Worm (Caenorhabditis elegans) whole organism, dauer: ENCODE results near the gene aco-1.

Source experiments
- unc-62 ChIP-seq: sonication (generic microtip); optimal IDR thresholded peaks from 2 replicates; lab custom pipeline; 2017; ENCODE audit warnings: missing biosample characterization, missing genetic modification reagents, missing genetic modification characterization

The aco-1 gene

DNA sequence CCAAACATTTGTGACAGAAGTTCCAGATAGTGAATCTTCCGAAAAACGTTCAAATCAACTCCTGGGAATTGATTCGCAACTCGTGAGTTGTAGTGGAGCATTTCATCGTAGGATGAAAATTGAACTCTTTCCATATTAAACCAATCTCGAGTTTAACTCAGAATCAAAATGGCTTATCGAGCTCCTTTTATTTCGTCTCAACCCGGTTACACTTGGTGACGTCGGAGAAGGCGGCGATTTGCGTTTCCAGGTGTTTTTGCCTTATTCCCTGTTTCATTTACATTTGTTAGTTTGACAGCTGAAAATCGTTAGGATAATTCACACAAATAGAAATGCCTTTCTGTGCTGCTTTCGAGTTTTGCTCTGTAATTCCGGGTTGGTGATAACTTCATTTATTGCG, 35.8 kb downstream of the aco-1 start, which contains the start of gene F42E11.3:
F42E11.3 (minus strand) TSS at position 101 of the 400 bp plus-strand sequence.
- no peak for TF ChIP-seq unc-62 (GFP tag; lab: Kevin White, UChicago)

DNA sequence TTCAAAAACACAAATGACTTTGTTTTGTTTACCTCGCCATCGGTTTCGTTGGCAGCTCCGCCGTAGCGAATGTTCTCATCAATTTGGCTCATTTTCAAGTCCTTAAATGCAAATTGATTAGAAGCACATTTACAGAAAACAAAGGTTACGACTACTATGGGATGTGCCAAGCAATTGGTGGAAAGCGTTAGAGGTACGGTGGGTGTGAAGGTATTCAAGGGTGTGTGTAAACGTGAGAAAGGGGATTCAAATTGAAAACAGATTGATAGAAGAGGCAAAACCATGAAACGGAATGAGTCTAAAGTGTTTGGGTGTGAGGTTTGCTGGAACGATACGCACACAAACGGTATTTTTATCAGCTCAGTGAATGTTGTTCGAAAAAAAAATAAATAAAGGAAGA, 37.7 kb downstream of the aco-1 start, which contains the start of gene tni-1:
tni-1 (minus strand) TSS at position 101 of the 400 bp plus-strand sequence.
- no peak for TF ChIP-seq unc-62 (GFP tag; lab: Kevin White, UChicago)

DNA sequence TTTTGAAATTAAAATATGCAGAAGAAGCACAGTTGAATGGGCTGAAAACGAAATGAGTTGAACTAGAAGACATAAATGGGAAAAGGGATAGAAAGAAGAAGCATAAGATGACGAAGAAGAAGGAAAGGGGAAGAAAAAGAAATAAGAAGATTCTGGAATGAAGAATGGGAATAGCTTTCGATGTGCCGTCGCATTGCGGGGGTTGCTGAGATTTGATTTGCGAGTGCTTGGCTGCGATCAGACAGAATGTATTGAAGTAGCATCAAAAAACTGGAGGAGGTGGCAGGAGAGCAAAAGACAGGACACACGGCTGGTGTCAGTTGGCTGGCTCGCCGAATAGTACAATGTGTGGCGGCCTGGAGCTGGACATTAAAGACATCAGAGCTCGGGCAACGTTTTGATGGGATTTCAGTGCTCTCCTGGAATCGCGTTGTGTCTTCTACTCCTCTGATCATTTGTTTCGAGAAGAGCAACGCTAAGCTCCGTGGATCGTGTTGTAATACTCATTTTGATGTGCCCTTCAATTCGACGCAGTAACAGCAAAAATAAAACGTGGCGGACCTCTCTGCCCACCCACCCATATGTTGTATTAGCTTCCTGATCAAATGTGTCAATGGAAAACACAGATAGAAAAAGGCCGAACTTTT, 39.6 kb downstream of the aco-1 start:
- TF ChIP-seq unc-62 (GFP tag; lab: Kevin White, UChicago) = no peak

DNA sequence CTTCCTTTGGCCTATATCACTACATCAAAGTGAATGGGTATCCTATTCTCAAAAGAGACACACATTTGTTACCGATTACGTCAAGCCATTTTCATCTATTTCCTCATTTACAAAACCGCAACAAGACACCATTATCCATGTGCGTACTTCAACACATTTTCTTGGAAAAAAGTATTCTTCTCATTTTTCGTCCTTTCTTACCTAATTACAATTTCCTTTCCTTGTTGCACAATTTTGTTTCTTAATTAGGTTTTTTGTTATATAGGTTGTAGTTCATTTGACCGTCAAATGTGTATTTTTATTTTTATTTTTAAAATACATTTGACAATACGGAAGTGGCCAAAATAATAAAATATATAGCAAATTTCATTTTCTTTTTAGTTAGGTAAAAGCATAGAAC, 43.7 kb downstream of the aco-1 start:
- TF ChIP-seq unc-62 (GFP tag; lab: Kevin White, UChicago) = no peak

DNA sequence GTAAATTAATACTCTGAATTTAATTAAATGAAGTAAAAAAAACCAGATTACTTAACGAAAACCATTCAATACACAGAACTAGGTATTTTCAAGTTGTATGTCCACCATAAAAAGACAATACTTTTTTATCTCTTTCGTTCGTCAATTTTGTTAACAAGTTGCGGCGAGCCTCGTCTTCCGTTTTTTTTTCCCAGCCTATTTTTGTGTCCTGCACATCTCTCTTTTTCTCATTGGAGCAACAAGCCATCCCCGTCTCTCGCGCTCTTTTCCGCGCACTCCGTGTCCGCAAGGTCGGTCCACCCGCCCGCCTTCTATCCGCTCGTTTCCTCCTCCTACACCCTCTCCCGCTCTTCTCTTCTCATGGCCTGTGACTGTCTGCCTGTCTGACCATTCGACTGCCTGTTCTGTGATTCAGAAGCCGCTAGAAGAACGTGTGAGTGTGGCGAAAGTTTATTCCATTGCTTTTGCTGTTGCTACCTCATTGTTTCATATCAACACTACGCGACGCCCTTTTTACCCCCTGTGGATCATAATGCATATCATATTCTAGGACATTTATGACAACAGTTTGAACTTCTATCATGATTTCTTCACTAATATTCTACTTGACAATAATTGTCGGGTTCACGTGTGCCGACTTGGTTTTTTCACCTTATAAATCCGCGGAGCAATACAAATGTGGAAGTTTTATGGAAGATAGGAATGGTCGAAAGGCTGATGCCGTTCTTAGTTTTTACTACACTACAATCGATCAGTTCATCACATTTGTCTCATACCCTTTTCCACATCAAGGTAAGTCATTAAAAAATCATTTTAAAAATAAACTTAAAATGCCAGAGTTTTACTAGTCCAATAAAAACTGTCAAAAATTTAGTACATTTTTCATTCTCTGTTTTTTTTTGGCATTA, 45.1 kb downstream of the aco-1 start, which contains the start of the genes F08B12.11 and prmn-1:
F08B12.11 (plus strand) TSS at position 521 of the 908 bp plus-strand sequence.
prmn-1 (plus strand) TSS at position 551 of the 908 bp plus-strand sequence.
- no peak for TF ChIP-seq unc-62 (GFP tag; lab: Kevin White, UChicago)

DNA sequence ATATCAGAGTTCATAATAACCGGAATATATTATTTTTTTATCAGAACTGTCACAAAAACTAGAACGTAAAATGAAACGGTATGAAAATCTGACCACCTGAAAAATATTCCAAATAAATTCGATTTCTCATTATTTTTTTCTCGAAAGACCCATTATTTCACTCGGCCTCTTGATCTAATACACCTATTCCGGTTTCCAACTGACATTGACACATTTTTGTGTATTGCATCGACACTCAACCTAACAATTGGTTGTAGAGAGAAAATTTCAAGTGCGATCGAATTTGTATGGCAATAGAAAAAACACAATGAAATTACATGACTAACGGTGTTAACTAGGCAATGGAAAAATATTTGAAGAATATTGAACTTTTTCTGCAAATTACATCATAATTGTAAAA, 46.2 kb downstream of the aco-1 start:
- no peak for TF ChIP-seq unc-62 (GFP tag; lab: Kevin White, UChicago)

DNA sequence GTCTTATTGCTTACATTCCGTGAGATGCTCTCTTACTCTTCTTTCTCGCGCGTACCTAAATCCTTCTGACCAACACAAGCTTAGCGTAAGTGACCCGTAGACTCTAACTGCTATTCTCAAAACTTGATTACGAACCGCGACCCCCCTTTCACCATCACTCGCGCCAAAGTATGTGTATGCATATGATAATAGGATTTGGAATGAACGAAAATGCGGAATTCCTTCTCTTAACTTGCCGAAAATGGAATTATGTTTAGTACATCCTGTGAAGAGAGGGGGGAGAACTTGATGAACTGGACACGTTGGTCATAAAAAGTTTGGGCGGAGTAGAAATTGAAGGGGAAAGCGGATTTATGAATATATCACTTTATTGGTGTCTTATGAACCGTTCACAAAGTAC, 47.2 kb downstream of the aco-1 start:
- TF ChIP-seq unc-62 (GFP tag; lab: Kevin White, UChicago) = no peak

DNA sequence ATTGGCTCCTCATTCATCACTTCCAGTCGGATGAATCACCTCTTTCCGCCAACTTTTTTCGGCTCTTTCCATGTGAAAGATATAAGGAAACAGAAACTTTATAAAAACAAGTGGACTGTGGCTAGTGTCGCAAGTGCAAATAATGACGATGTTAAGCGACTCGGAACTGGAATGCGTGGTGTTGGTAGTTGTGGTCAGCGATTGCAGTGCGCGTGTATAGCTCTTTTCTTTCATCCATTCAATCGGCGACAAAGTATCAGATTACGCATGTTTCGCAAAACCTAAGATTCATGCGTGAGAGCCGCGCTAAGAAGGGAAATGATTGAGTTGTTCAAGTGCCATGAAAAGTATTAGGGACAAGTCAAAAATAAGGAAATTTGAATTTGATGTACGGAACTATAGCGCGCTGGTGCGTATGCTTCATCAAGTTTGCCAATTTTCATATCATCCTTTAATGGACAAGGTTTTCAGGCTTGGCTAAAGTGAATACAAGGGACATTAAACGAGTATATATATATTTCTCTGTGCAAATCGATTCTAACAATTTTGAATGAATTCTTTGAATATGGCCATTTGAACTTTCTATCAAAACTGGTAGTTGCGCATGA, 48.2 kb downstream of the aco-1 start:
- no peak for TF ChIP-seq unc-62 (GFP tag; lab: Kevin White, UChicago)

DNA sequence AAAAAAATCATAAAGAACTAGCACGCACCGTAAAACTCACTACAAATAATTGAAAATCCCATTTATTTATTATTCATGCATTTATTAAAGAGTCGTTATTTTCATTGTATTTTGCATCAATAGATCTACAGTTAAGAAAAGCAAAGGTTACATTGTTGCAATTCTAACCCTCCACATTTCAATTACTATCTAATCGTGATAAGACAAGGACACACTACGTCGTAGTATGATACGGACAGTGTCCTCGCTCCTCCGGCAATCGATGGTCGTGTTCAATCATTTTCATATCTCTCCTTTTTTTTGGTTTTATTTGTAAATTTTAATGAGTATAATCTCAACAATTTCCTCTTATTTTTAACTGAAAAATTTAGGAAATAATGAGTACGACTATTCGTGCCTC, 53.2 kb downstream of the aco-1 start, which contains the start of gene prx-12:
prx-12 (plus strand) TSS at position 371 of the 400 bp plus-strand sequence.
- TF ChIP-seq unc-62 (GFP tag; lab: Kevin White, UChicago) = no peak
